Worm (Caenorhabditis elegans) whole organism, L4/young adult: ENCODE data around the gene ncx-7.

Source experiments
- W03F9.2 ChIP-seq: fragments of 150-350 bp; optimal IDR thresholded peaks from 2 replicates; lab custom pipeline; 2014; ENCODE audit warnings: missing biosample characterization, missing genetic modification characterization
- dao-5 ChIP-seq: sonication (generic microtip); optimal IDR thresholded peaks from 2 replicates; lab custom pipeline; 2016; ENCODE audit warnings: missing genotype, missing genetic modification characterization, moderate library complexity, missing compliant biosample characterization
- him-1 ChIP-seq: sonication (generic microtip); optimal IDR thresholded peaks from 2 replicates; lab custom pipeline; 2016; ENCODE audit warnings: missing genotype, missing genetic modification reagents, missing genetic modification characterization, missing compliant biosample characterization

- TF ChIP-seq him-1 (tag; lab: Kevin White, UChicago) = no peak
- TF ChIP-seq dao-5 (tag; lab: Kevin White, UChicago) = no peak
- TF ChIP-seq W03F9.2 = no peak
Observed at ce11 chrIII:9734030-9734429, 13.9 kb upstream of the ncx-7 start.
